Worm (Caenorhabditis elegans) whole organism, L1 larva: ENCODE results near the gene R07B1.7.
A peak's percentile ranks its signal among the peaks of the same experiment; 100 is the strongest.

Experiments used
- C04F5.9 ChIP-seq: sonication (generic microtip); optimal IDR thresholded peaks from 2 replicates; lab custom pipeline; 2016; ENCODE audit warnings: missing genetic modification characterization, missing compliant biosample characterization
- C34B4.2 ChIP-seq: sonication (generic microtip); optimal IDR thresholded peaks from 2 replicates; lab custom pipeline; 2017; ENCODE audit warnings: mild to moderate bottlenecking, missing genetic modification characterization, missing compliant biosample characterization
- F16B12.6 ChIP-seq: fragments of 150-350 bp; optimal IDR thresholded peaks from 2 replicates; lab custom pipeline; 2014; ENCODE audit warnings: missing biosample characterization, missing genetic modification characterization
- alr-1 ChIP-seq: fragments of 200-800 bp; sonication (Bioruptor generic); optimal IDR thresholded peaks from 2 replicates; lab custom pipeline; 2018; ENCODE audit warnings: borderline replicate concordance, mild to moderate bottlenecking, missing genetic modification characterization, missing compliant biosample characterization
- blmp-1 ChIP-seq: fragments of 150-350 bp; optimal IDR thresholded peaks from 2 replicates; lab custom pipeline; 2014; ENCODE audit warnings: missing biosample characterization, missing genetic modification characterization
- ceh-8 ChIP-seq: fragments of 200-800 bp; sonication (Bioruptor generic); optimal IDR thresholded peaks from 2 replicates; lab custom pipeline; 2018; ENCODE audit warnings: mild to moderate bottlenecking, missing genetic modification characterization, moderate library complexity, missing compliant biosample characterization
- ceh-90 ChIP-seq: sonication (generic microtip); optimal IDR thresholded peaks from 2 replicates; lab custom pipeline; 2016; ENCODE audit warnings: missing genetic modification characterization, missing compliant biosample characterization
- ces-1 ChIP-seq: fragments of 150-350 bp; optimal IDR thresholded peaks from 2 replicates; lab custom pipeline; 2014; ENCODE audit warnings: missing biosample characterization, missing genetic modification reagents, missing genetic modification characterization
- efl-1 ChIP-seq, 4 experiments: fragments of 150-350 bp; optimal IDR thresholded peaks in 3 of 4; peaks in 1 of 4; 1 replicate in 1 of 4; 2 replicates in 3 of 4; lab custom pipeline; 2014; ENCODE audit warnings: missing biosample characterization in 2 of 4, missing genetic modification characterization in 2 of 4, missing genetic modification reagents in 2 of 4
- elt-2 ChIP-seq: sonication (generic microtip); optimal IDR thresholded peaks from 2 replicates; lab custom pipeline; 2016; ENCODE audit warnings: missing genetic modification characterization, mild to moderate bottlenecking, inconsistent platforms, missing compliant biosample characterization, missing genetic modification reagents
- elt-3 ChIP-seq, 6 experiments: fragments of 150-350 bp in 1 of 6; sonication (generic microtip); optimal IDR thresholded peaks; 2 replicates each; lab custom pipeline; 2017 to 2018; ENCODE audit warnings: missing biosample characterization in 6 of 6, missing genetic modification characterization in 6 of 6, inconsistent platforms in 1 of 6
- ets-5 ChIP-seq: fragments of 200-800 bp; sonication (Bioruptor generic); IDR thresholded peaks from 2 replicates; pipeline ENCODE4 v1.3.6; 2022; ENCODE audit warnings: missing genetic modification characterization, missing compliant biosample characterization
- fkh-10 ChIP-seq: sonication (generic microtip); optimal IDR thresholded peaks from 2 replicates; lab custom pipeline; 2017; ENCODE audit warnings: missing biosample characterization, missing genetic modification reagents, missing genetic modification characterization
- fkh-4 ChIP-seq: sonication (generic microtip); optimal IDR thresholded peaks from 2 replicates; lab custom pipeline; 2016; ENCODE audit warnings: missing compliant biosample characterization, missing genetic modification characterization, borderline replicate concordance
- fos-1 ChIP-seq: fragments of 150-350 bp; optimal IDR thresholded peaks from 2 replicates; lab custom pipeline; 2014; ENCODE audit warnings: missing biosample characterization, missing genetic modification characterization
- grh-1 ChIP-seq: fragments of 200-800 bp; sonication (Bioruptor generic); IDR thresholded peaks from 2 replicates; pipeline ENCODE4 v1.3.6; 2022; ENCODE audit warnings: missing genetic modification reagents, missing genetic modification characterization, missing compliant biosample characterization
- hlh-17 ChIP-seq: fragments of 200-800 bp; sonication (Bioruptor generic); optimal IDR thresholded peaks from 2 replicates; lab custom pipeline; 2018; ENCODE audit warnings: missing genetic modification characterization, mild to moderate bottlenecking, missing compliant biosample characterization, moderate library complexity, borderline replicate concordance
- isw-1 ChIP-seq: fragments of 200-800 bp; sonication (Bioruptor generic); IDR thresholded peaks from 2 replicates; pipeline ENCODE4 v1.3.6; 2022; ENCODE audit warnings: missing genetic modification characterization, missing compliant biosample characterization
- lin-13 ChIP-seq: fragments of 150-350 bp; optimal IDR thresholded peaks from 2 replicates; lab custom pipeline; 2014; ENCODE audit warnings: missing biosample characterization, missing genetic modification reagents, missing genetic modification characterization
- lin-14 ChIP-seq: fragments of 200-800 bp; sonication (Bioruptor generic); optimal IDR thresholded peaks from 2 replicates; lab custom pipeline; 2018; ENCODE audit warnings: mild to moderate bottlenecking, missing genetic modification characterization, moderate library complexity, missing compliant biosample characterization
- lir-3 ChIP-seq: sonication (generic microtip); optimal IDR thresholded peaks from 2 replicates; lab custom pipeline; 2016; ENCODE audit warnings: mild to moderate bottlenecking, missing genetic modification characterization, moderate library complexity, missing compliant biosample characterization; ENCODE audit not compliant: poor library complexity
- lsy-2 ChIP-seq, 2 experiments: fragments of 150-350 bp; optimal IDR thresholded peaks; 2 replicates each; lab custom pipeline; 2014; ENCODE audit warnings: missing biosample characterization in 2 of 2, missing genetic modification characterization in 2 of 2
- mab-9 ChIP-seq: fragments of 200-800 bp; sonication (Bioruptor generic); IDR thresholded peaks from 2 replicates; pipeline ENCODE4 v1.3.6; 2022; ENCODE audit warnings: missing genetic modification reagents, missing genetic modification characterization, missing compliant biosample characterization
- mdl-1 ChIP-seq, 2 experiments: fragments of 150-350 bp; optimal IDR thresholded peaks; 2 replicates each; lab custom pipeline; 2014 to 2017; ENCODE audit warnings: missing biosample characterization in 2 of 2, missing genetic modification characterization in 2 of 2, inconsistent platforms in 1 of 2
- mef-2 ChIP-seq: fragments of 150-350 bp; optimal IDR thresholded peaks from 2 replicates; lab custom pipeline; 2014; ENCODE audit warnings: missing biosample characterization, missing genetic modification characterization
- nhr-12 ChIP-seq: sonication (generic microtip); optimal IDR thresholded peaks from 2 replicates; lab custom pipeline; 2017; ENCODE audit warnings: missing biosample characterization, missing genetic modification characterization
- nhr-20 ChIP-seq: sonication (generic microtip); optimal IDR thresholded peaks from 2 replicates; lab custom pipeline; 2016; ENCODE audit warnings: mild to moderate bottlenecking, missing genetic modification characterization, missing compliant biosample characterization
- nhr-237 ChIP-seq: fragments of 150-350 bp; optimal IDR thresholded peaks from 2 replicates; lab custom pipeline; 2014; ENCODE audit warnings: missing biosample characterization, missing genetic modification characterization
- nhr-47 ChIP-seq: sonication (generic microtip); optimal IDR thresholded peaks from 2 replicates; lab custom pipeline; 2016; ENCODE audit warnings: mild to moderate bottlenecking, missing genetic modification characterization, moderate library complexity, missing compliant biosample characterization
- nhr-77 ChIP-seq: fragments of 150-350 bp; optimal IDR thresholded peaks from 2 replicates; lab custom pipeline; 2014; ENCODE audit warnings: missing biosample characterization, missing genetic modification characterization
- nhr-84 ChIP-seq: sonication (generic microtip); optimal IDR thresholded peaks from 2 replicates; lab custom pipeline; 2017; ENCODE audit warnings: missing biosample characterization, missing genetic modification characterization
- nhr-90 ChIP-seq: sonication (generic microtip); optimal IDR thresholded peaks from 2 replicates; lab custom pipeline; 2016; ENCODE audit warnings: mild to moderate bottlenecking, missing genetic modification characterization, missing compliant biosample characterization; ENCODE audit not compliant: poor library complexity
- pax-3 ChIP-seq: fragments of 200-800 bp; sonication (Bioruptor generic); optimal IDR thresholded peaks from 2 replicates; lab custom pipeline; 2018; ENCODE audit warnings: mild to moderate bottlenecking, missing genetic modification characterization, moderate library complexity, missing compliant biosample characterization
- pqm-1 ChIP-seq: sonication (generic microtip); optimal IDR thresholded peaks from 3 replicates; lab custom pipeline; 2017; ENCODE audit warnings: missing biosample characterization, missing genetic modification characterization
- snu-23 ChIP-seq: sonication (generic microtip); optimal IDR thresholded peaks from 2 replicates; lab custom pipeline; 2016; ENCODE audit warnings: missing genetic modification characterization, missing compliant biosample characterization
- swsn-7 ChIP-seq: sonication (generic microtip); optimal IDR thresholded peaks from 2 replicates; lab custom pipeline; 2016; ENCODE audit warnings: missing genetic modification characterization, missing compliant biosample characterization
- unc-130 ChIP-seq: fragments of 150-350 bp; optimal IDR thresholded peaks from 2 replicates; lab custom pipeline; 2017; ENCODE audit warnings: missing biosample characterization, missing genetic modification characterization, inconsistent platforms
- unc-86 ChIP-seq: sonication (generic microtip); optimal IDR thresholded peaks from 2 replicates; lab custom pipeline; 2016; ENCODE audit warnings: missing genetic modification characterization, missing compliant biosample characterization
- xbp-1 ChIP-seq: sonication (generic microtip); optimal IDR thresholded peaks from 2 replicates; lab custom pipeline; 2016; ENCODE audit warnings: missing genetic modification characterization, missing compliant biosample characterization
- ztf-11 ChIP-seq, 2 experiments: sonication (generic microtip); optimal IDR thresholded peaks; 2 replicates each; lab custom pipeline; 2016 to 2017; ENCODE audit warnings: missing genetic modification characterization in 2 of 2, missing biosample characterization in 1 of 2, missing compliant biosample characterization in 1 of 2
- ztf-4 ChIP-seq: fragments of 150-350 bp; optimal IDR thresholded peaks from 2 replicates; lab custom pipeline; 2014; ENCODE audit warnings: missing biosample characterization, missing genetic modification characterization

Gene R07B1.7

DNA sequence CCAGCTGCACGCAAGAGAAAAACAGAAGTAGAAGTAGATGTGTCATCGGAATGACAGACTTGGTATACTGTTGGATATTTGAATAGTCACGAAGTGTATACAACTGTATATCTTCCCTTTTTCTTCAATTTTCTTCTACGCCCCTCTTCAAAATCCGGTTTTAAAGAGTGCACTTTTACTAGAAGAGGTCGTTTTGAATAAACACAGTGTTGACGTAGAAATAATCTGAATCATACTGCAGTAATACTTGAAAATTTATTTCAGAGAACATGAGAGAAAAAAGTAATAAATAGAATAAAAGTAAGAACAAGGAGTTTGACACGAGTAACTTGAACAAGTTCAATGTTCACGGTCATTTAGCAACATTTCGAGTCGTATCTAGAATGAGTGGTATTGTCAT lies 3.6 kb downstream of the R07B1.7 start, which contains the start of gene R07B1.8:
R07B1.8 (minus strand) TSS at position 101 of the 400 bp plus-strand sequence.
- TF ChIP-seq hlh-17 (GFP tag; lab: Kevin White, UChicago) (no peak), nhr-20 (tag; lab: Kevin White, UChicago) (no peak), C34B4.2 (tag; lab: Kevin White, UChicago) (no peak), ets-5 (GFP tag; lab: Robert Waterston, UW) (no peak), nhr-84 (tag; lab: Kevin White, UChicago) (no peak), unc-86 (tag; lab: Kevin White, UChicago) (no peak), mab-9 (no peak), nhr-77 (tag; lab: Kevin White, UChicago) (no peak), grh-1 (GFP tag; lab: Robert Waterston, UW) (no peak), fkh-4 (tag; lab: Kevin White, UChicago) (no peak), alr-1 (tag; lab: Kevin White, UChicago) (no peak), snu-23 (GFP tag; lab: Kevin White, UChicago) (no peak)

DNA sequence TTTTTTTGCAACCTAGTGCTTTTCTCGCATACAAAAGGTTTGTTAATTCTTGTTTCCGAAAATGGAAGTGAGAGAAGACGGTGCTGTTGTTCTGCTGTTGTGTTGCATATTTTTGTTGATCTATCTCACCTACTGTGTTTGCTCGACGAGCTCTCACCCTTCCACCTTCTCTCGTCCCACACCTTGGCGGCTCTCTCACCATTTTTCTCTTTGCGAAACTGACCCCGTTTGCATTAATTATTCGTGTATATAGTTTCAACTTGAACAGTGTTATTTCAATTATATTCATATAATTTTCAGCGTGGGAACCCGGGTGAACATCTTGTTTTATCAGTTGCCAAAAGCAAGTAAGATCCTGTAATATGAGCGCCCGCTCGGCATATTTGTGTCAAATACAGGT lies 8.2 kb downstream of the R07B1.7 start, which contains the start of gene R07B1.9:
R07B1.9 (plus strand) TSS at position 301 of the 400 bp plus-strand sequence.
- no peak for TF ChIP-seq xbp-1 (tag; lab: Kevin White, UChicago)
- no peak for TF ChIP-seq blmp-1
- no peak for TF ChIP-seq efl-1 (optimal IDR thresholded peaks at IDR 0.05; lab: Kevin White, UChicago)
- peak in 1 of 2 experiments; percentile 11 for TF ChIP-seq efl-1 (GFP tag; optimal IDR thresholded peaks at IDR 0.05 in 1 of 2; lab: Kevin White, UChicago)
- no peak for TF ChIP-seq nhr-237

ce11 chrX:9882112-9882511 lies 13.2 kb downstream of the R07B1.7 start, which contains the start of gene glo-1:
Gene glo-1, minus strand, starts transcription at chrX:9882212.
- no peak for TF ChIP-seq nhr-47 (tag; lab: Kevin White, UChicago)
- no peak for TF ChIP-seq fkh-10
- TF ChIP-seq swsn-7 (tag; lab: Kevin White, UChicago), result no peak
- no peak for TF ChIP-seq ces-1 (GFP tag; lab: Kevin White, UChicago)
- no peak for TF ChIP-seq pax-3 (tag; lab: Kevin White, UChicago)
- no peak for TF ChIP-seq lin-14
- no peak for TF ChIP-seq elt-3 (tag; optimal IDR thresholded peaks at IDR 0.05; lab: Kevin White, UChicago)
- TF ChIP-seq fos-1 (tag; lab: Kevin White, UChicago), result no peak
- no peak for TF ChIP-seq blmp-1
- no peak for TF ChIP-seq lin-13 (GFP tag; lab: Kevin White, UChicago)
- no peak for TF ChIP-seq mdl-1 (tag; optimal IDR thresholded peaks at IDR 0.05; lab: Kevin White, UChicago)
- no peak for TF ChIP-seq isw-1 (GFP tag; lab: Robert Waterston, UW)
- no peak for TF ChIP-seq nhr-90 (tag; lab: Kevin White, UChicago)
- no peak for TF ChIP-seq ztf-4 (tag; lab: Kevin White, UChicago)
- no peak for TF ChIP-seq mef-2
- no peak for TF ChIP-seq ztf-11 (tag; optimal IDR thresholded peaks at IDR 0.05; lab: Kevin White, UChicago)
- TF ChIP-seq C04F5.9, result no peak

- TF ChIP-seq lin-13 (GFP tag; lab: Kevin White, UChicago), result no peak
- TF ChIP-seq C04F5.9, result no peak
- TF ChIP-seq unc-130 (tag; lab: Kevin White, UChicago), result no peak
- no peak for TF ChIP-seq lir-3 (tag; lab: Kevin White, UChicago)
- no peak for TF ChIP-seq lsy-2 (tag; optimal IDR thresholded peaks at IDR 0.05; lab: Kevin White, UChicago)
- no peak for TF ChIP-seq elt-3 (tag; optimal IDR thresholded peaks at IDR 0.05; lab: Kevin White, UChicago)
- TF ChIP-seq elt-2 (tag; lab: Kevin White, UChicago), result peak; percentile 55
- no peak for TF ChIP-seq ceh-8
- no peak for TF ChIP-seq F16B12.6 (tag; lab: Kevin White, UChicago)
- TF ChIP-seq efl-1 (optimal IDR thresholded peaks at IDR 0.05; lab: Kevin White, UChicago), result no peak
- TF ChIP-seq efl-1 (GFP tag; optimal IDR thresholded peaks at IDR 0.05 in 1 of 2; lab: Kevin White, UChicago), result peak in 1 of 2 experiments; percentile 62
- TF ChIP-seq nhr-12 (tag; lab: Kevin White, UChicago), result no peak
- TF ChIP-seq pqm-1 (tag; lab: Kevin White, UChicago), result no peak
- no peak for TF ChIP-seq ceh-90
Observed at ce11 chrX:9882572-9882971, 13.7 kb downstream of the R07B1.7 start.
